Worm (Caenorhabditis elegans) whole organism, L1 larva: ENCODE results near the gene T10D4.7.

ENCODE experiments used
- fos-1 ChIP-seq: fragments of 150-350 bp; optimal IDR thresholded peaks from 2 replicates; lab custom pipeline; 2014; ENCODE audit warnings: missing biosample characterization, missing genetic modification characterization
- mdl-1 ChIP-seq, 2 experiments: fragments of 150-350 bp; optimal IDR thresholded peaks; 2 replicates each; lab custom pipeline; 2014 to 2017; ENCODE audit warnings: missing biosample characterization in 2 of 2, missing genetic modification characterization in 2 of 2, inconsistent platforms in 1 of 2
- nhr-12 ChIP-seq: sonication (generic microtip); optimal IDR thresholded peaks from 2 replicates; lab custom pipeline; 2017; ENCODE audit warnings: missing biosample characterization, missing genetic modification characterization
- nhr-19 ChIP-seq: fragments of 200-800 bp; sonication (Bioruptor generic); conservative IDR thresholded peaks from 2 replicates; pipeline ENCODE4 v1.3.6; 2022; ENCODE audit warnings: missing genetic modification characterization, missing compliant biosample characterization
- pqm-1 ChIP-seq: sonication (generic microtip); optimal IDR thresholded peaks from 3 replicates; lab custom pipeline; 2017; ENCODE audit warnings: missing biosample characterization, missing genetic modification characterization
- tbx-2 ChIP-seq: sonication (generic microtip); optimal IDR thresholded peaks from 2 replicates; lab custom pipeline; 2016; ENCODE audit warnings: missing genetic modification characterization, missing compliant biosample characterization

ce11 chrII:3123206-3123605 lies 5.6 kb downstream of the T10D4.7 start, which contains the start of gene srh-71:
- TF ChIP-seq pqm-1 (tag; lab: Kevin White, UChicago), result no peak
- TF ChIP-seq tbx-2 (tag; lab: Kevin White, UChicago), result no peak
- no peak for TF ChIP-seq nhr-19
- no peak for TF ChIP-seq mdl-1 (tag; optimal IDR thresholded peaks at IDR 0.05; lab: Kevin White, UChicago)
- TF ChIP-seq fos-1 (tag; lab: Kevin White, UChicago), result no peak
- no peak for TF ChIP-seq nhr-12 (tag; lab: Kevin White, UChicago)
